Worm (Caenorhabditis elegans) whole organism, young adult: ENCODE measurements around the gene M02A10.1.

Experiments used
- B0336.3 ChIP-seq: fragments of 200-800 bp; sonication (Bioruptor generic); IDR thresholded peaks from 2 replicates; pipeline ENCODE4 v1.3.6; 2022; ENCODE audit warnings: missing genetic modification characterization, missing compliant biosample characterization
- C06A6.2 ChIP-seq: fragments of 200-800 bp; sonication (Bioruptor generic); conservative IDR thresholded peaks from 2 replicates; pipeline ENCODE4 v1.3.6; 2022; ENCODE audit warnings: missing genetic modification characterization, missing compliant biosample characterization
- C17E4.6 ChIP-seq: fragments of 200-800 bp; sonication (Bioruptor generic); IDR thresholded peaks from 2 replicates; pipeline ENCODE4 v1.3.6; 2022; ENCODE audit warnings: missing genetic modification reagents, missing genetic modification characterization, missing compliant biosample characterization
- D2030.7 ChIP-seq: fragments of 200-800 bp; sonication (Bioruptor generic); IDR thresholded peaks from 2 replicates; pipeline ENCODE4 v1.3.6; 2022; ENCODE audit warnings: missing genetic modification reagents, missing genetic modification characterization, missing compliant biosample characterization
- F22D6.2 ChIP-seq: sonication (generic microtip); optimal IDR thresholded peaks from 2 replicates; lab custom pipeline; 2016; ENCODE audit warnings: mild to moderate bottlenecking, missing genetic modification characterization, missing compliant biosample characterization
- F23B12.7 ChIP-seq: sonication (generic microtip); optimal IDR thresholded peaks from 2 replicates; lab custom pipeline; 2017; ENCODE audit warnings: missing genetic modification characterization, mild to moderate bottlenecking, missing compliant biosample characterization, antibody characterized with exemption, moderate library complexity; ENCODE audit not compliant: insufficient read depth
- F55B11.4 ChIP-seq: sonication (generic microtip); optimal IDR thresholded peaks from 2 replicates; lab custom pipeline; 2016; ENCODE audit warnings: missing compliant biosample characterization, missing genetic modification characterization, borderline replicate concordance; ENCODE audit not compliant: insufficient read depth
- F57A8.1 ChIP-seq: fragments of 200-800 bp; sonication (Bioruptor generic); optimal IDR thresholded peaks from 2 replicates; lab custom pipeline; 2018; ENCODE audit warnings: mild to moderate bottlenecking, missing genetic modification characterization, moderate library complexity, missing compliant biosample characterization
- F57C9.4 ChIP-seq: sonication (generic microtip); optimal IDR thresholded peaks from 2 replicates; lab custom pipeline; 2017; ENCODE audit warnings: mild to moderate bottlenecking, missing genetic modification characterization, missing compliant biosample characterization
- K11D2.4 ChIP-seq: fragments of 200-800 bp; sonication (Bioruptor generic); IDR thresholded peaks from 2 replicates; pipeline ENCODE4 v1.3.6; 2022; ENCODE audit warnings: missing genetic modification reagents, missing genetic modification characterization, missing compliant biosample characterization
- Y53F4B.3 ChIP-seq: fragments of 200-800 bp; sonication (Bioruptor generic); IDR thresholded peaks from 2 replicates; pipeline ENCODE4 v1.3.6; 2022; ENCODE audit warnings: missing genetic modification reagents, missing genetic modification characterization, missing compliant biosample characterization
- Y53G8AR.9 ChIP-seq: fragments of 200-800 bp; sonication (Bioruptor generic); conservative IDR thresholded peaks from 2 replicates; pipeline ENCODE4 v1.3.6; 2022; ENCODE audit warnings: missing genetic modification reagents, missing genetic modification characterization, missing compliant biosample characterization
- Y95B8A.8 ChIP-seq: fragments of 200-800 bp; sonication (Bioruptor generic); IDR thresholded peaks from 2 replicates; pipeline ENCODE4 v1.3.6; 2022; ENCODE audit warnings: missing genetic modification reagents, missing genetic modification characterization, missing compliant biosample characterization
- ama-1 ChIP-seq, 3 experiments: fragments of 150-350 bp in 1 of 3; sonication (generic microtip) in 2 of 3; optimal IDR thresholded peaks; 2 replicates each; lab custom pipeline; 2014 to 2018; ENCODE audit warnings: missing biosample characterization in 2 of 3, missing genetic modification characterization in 2 of 3, missing genetic modification reagents in 2 of 3
- attf-5 ChIP-seq: fragments of 200-800 bp; sonication (Bioruptor generic); optimal IDR thresholded peaks from 2 replicates; lab custom pipeline; 2018; ENCODE audit warnings: mild to moderate bottlenecking, missing genetic modification characterization, missing compliant biosample characterization
- cebp-1 ChIP-seq, 2 experiments: fragments of 200-800 bp in 1 of 2; sonication (Bioruptor generic) in 1 of 2; sonication (generic microtip) in 1 of 2; IDR thresholded peaks in 1 of 2; optimal IDR thresholded peaks in 1 of 2; 2 replicates each; pipeline versions ENCODE4 v1.3.6 to Lab custom; 2017 to 2022; ENCODE audit warnings: missing compliant biosample characterization in 2 of 2, missing genetic modification characterization in 2 of 2, mild to moderate bottlenecking in 1 of 2, missing genetic modification reagents in 1 of 2, moderate library complexity in 1 of 2
- ceh-100 ChIP-seq: fragments of 200-800 bp; sonication (Bioruptor generic); IDR thresholded peaks from 2 replicates; pipeline ENCODE4 v1.3.6; 2022; ENCODE audit warnings: missing genetic modification reagents, missing genetic modification characterization, missing compliant biosample characterization
- ceh-79 ChIP-seq: sonication (generic microtip); optimal IDR thresholded peaks from 2 replicates; lab custom pipeline; 2017; ENCODE audit warnings: mild to moderate bottlenecking, missing genetic modification characterization, missing compliant biosample characterization
- dox-1 ChIP-seq: fragments of 200-800 bp; sonication (Bioruptor generic); IDR thresholded peaks from 2 replicates; pipeline ENCODE4 v1.3.6; 2022; ENCODE audit warnings: missing genetic modification reagents, missing genetic modification characterization, missing compliant biosample characterization
- egl-44 ChIP-seq: fragments of 200-800 bp; sonication (Bioruptor generic); IDR thresholded peaks from 2 replicates; pipeline ENCODE4 v1.3.6; 2022; ENCODE audit warnings: missing genetic modification reagents, missing genetic modification characterization, missing compliant biosample characterization
- gei-17 ChIP-seq: fragments of 200-800 bp; sonication (Bioruptor generic); optimal IDR thresholded peaks from 2 replicates; lab custom pipeline; 2018; ENCODE audit warnings: mild to moderate bottlenecking, missing genetic modification characterization, missing compliant biosample characterization
- him-1 ChIP-seq: sonication (generic microtip); optimal IDR thresholded peaks from 2 replicates; lab custom pipeline; 2016; ENCODE audit warnings: missing genotype, missing genetic modification reagents, missing genetic modification characterization, missing compliant biosample characterization
- hlh-26 ChIP-seq: fragments of 200-800 bp; sonication (Bioruptor generic); conservative IDR thresholded peaks from 2 replicates; pipeline ENCODE4 v1.3.6; 2022; ENCODE audit warnings: missing genetic modification reagents, missing genetic modification characterization, missing compliant biosample characterization
- hmg-1.2 ChIP-seq: fragments of 200-800 bp; sonication (Bioruptor generic); IDR thresholded peaks from 2 replicates; pipeline ENCODE4 v1.3.6; 2022; ENCODE audit warnings: missing genetic modification reagents, missing genetic modification characterization, missing compliant biosample characterization
- hmg-20 ChIP-seq: fragments of 200-800 bp; sonication (Bioruptor generic); IDR thresholded peaks from 2 replicates; pipeline ENCODE4 v1.3.6; 2022; ENCODE audit warnings: missing genetic modification reagents, missing genetic modification characterization, missing compliant biosample characterization
- hrde-1 ChIP-seq: sonication (generic microtip); optimal IDR thresholded peaks from 2 replicates; lab custom pipeline; 2016; ENCODE audit warnings: missing genetic modification characterization, mild to moderate bottlenecking, missing compliant biosample characterization, moderate library complexity, missing genotype, missing genetic modification reagents, borderline replicate concordance
- let-526 ChIP-seq: fragments of 200-800 bp; sonication (Bioruptor generic); IDR thresholded peaks from 2 replicates; pipeline ENCODE4 v1.3.6; 2022; ENCODE audit warnings: missing genetic modification reagents, missing genetic modification characterization, missing compliant biosample characterization
- lin-40 ChIP-seq: sonication (generic microtip); optimal IDR thresholded peaks from 2 replicates; lab custom pipeline; 2016; ENCODE audit warnings: missing genetic modification characterization, mild to moderate bottlenecking, missing compliant biosample characterization, missing genotype, missing genetic modification reagents
- lir-1 ChIP-seq: fragments of 200-800 bp; sonication (Bioruptor generic); conservative IDR thresholded peaks from 2 replicates; pipeline ENCODE4 v1.3.6; 2022; ENCODE audit warnings: missing genetic modification reagents, missing genetic modification characterization, missing compliant biosample characterization
- lsy-27 ChIP-seq: sonication (generic microtip); optimal IDR thresholded peaks from 2 replicates; lab custom pipeline; 2017; ENCODE audit warnings: missing genetic modification characterization, mild to moderate bottlenecking, missing compliant biosample characterization, antibody characterized with exemption, missing genotype, borderline replicate concordance; ENCODE audit not compliant: insufficient read depth
- nfyb-1 ChIP-seq: fragments of 200-800 bp; sonication (Bioruptor generic); IDR thresholded peaks from 2 replicates; pipeline ENCODE4 v1.3.6; 2022; ENCODE audit warnings: missing genetic modification reagents, missing genetic modification characterization, missing compliant biosample characterization
- nhr-120 ChIP-seq: fragments of 200-800 bp; sonication (Bioruptor generic); IDR thresholded peaks from 2 replicates; pipeline ENCODE4 v1.3.6; 2022; ENCODE audit warnings: missing genetic modification characterization, missing compliant biosample characterization
- nhr-90 ChIP-seq: sonication (generic microtip); optimal IDR thresholded peaks from 2 replicates; lab custom pipeline; 2016; ENCODE audit warnings: missing genotype, mild to moderate bottlenecking, missing genetic modification characterization, missing compliant biosample characterization
- snpc-4 ChIP-seq, 5 experiments: fragments of 150-350 bp in 1 of 5; sonication (generic microtip) in 4 of 5; optimal IDR thresholded peaks; 2 replicates each; lab custom pipeline; 2014 to 2018; ENCODE audit warnings: missing genetic modification characterization in 5 of 5, missing biosample characterization in 3 of 5, antibody characterized with exemption in 2 of 5, mild to moderate bottlenecking in 2 of 5, missing compliant biosample characterization in 2 of 5, missing genotype in 2 of 5, moderate library complexity in 2 of 5, missing genetic modification reagents in 1 of 5
- sptf-2 ChIP-seq: fragments of 200-800 bp; sonication (Bioruptor generic); optimal IDR thresholded peaks from 2 replicates; lab custom pipeline; 2018; ENCODE audit warnings: mild to moderate bottlenecking, missing genetic modification characterization, missing compliant biosample characterization
- tbp1 ChIP-seq: fragments of 200-800 bp; sonication (Bioruptor generic); optimal IDR thresholded peaks from 2 replicates; lab custom pipeline; 2018; ENCODE audit warnings: mild to moderate bottlenecking, missing genetic modification characterization, missing compliant biosample characterization
- tlf-1 ChIP-seq: fragments of 200-800 bp; sonication (Bioruptor generic); optimal IDR thresholded peaks from 2 replicates; lab custom pipeline; 2018; ENCODE audit warnings: mild to moderate bottlenecking, missing genetic modification characterization, missing compliant biosample characterization
- zim-3 ChIP-seq: sonication (generic microtip); optimal IDR thresholded peaks from 2 replicates; lab custom pipeline; 2017; ENCODE audit warnings: mild to moderate bottlenecking, missing genetic modification characterization, moderate library complexity, missing compliant biosample characterization
- ztf-18 ChIP-seq: sonication (generic microtip); optimal IDR thresholded peaks from 2 replicates; lab custom pipeline; 2016; ENCODE audit warnings: missing genotype, mild to moderate bottlenecking, missing genetic modification characterization, missing compliant biosample characterization
- ztf-3 ChIP-seq: fragments of 200-800 bp; sonication (Bioruptor generic); optimal IDR thresholded peaks from 2 replicates; lab custom pipeline; 2018; ENCODE audit warnings: mild to moderate bottlenecking, missing genetic modification characterization, missing compliant biosample characterization

The M02A10.1 gene

DNA sequence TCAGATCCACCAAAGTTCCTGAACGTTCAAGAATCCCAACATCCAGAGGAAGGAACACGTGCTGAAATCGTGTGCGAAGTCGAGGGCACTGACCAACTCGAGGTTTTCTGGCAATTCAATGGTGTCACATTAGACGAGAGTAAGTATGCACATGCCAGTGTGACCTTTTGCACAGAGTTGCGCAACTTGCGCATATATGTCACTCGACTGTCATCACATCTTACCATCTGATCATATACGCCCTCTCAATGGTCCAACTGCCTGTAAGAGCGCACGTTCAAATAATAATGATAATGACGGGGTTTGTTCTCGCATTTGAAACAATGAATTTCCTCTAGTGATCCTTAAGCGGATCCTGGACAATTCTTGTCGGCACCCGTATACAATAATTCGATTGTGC, 10.3 kb upstream of the M02A10.1 start (continued):
- no peak for TF ChIP-seq Y53G8AR.9 (GFP tag; lab: Robert Waterston, UW)

DNA sequence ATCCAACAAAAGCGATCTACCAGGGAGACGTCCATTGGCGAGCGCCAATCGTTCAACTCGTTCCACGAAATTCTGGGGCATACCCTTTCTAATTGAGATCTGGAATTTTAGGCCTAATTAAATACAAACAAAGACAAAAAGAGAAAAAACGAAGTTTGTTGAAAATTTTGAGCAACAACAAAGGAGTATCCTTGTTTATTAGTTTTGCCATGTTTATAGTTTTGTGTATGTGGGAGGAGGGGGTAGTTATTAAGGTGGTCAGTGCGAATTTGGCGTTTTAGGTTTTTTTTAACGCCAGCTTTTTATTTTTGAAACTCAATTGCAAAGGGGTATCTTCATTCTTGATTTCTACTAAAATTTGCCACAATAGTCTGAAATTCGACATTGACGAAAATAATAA, 7.8 kb downstream of the M02A10.1 start, which contains the start of gene irk-2:
TSS of gene irk-2 (minus strand) at position 101 of the 400 bp plus-strand sequence.
- TF ChIP-seq lir-1 (no peak), nhr-90 (tag; lab: Kevin White, UChicago) (no peak), cebp-1 (GFP tag; IDR thresholded peaks at IDR 0.05; lab: Robert Waterston, UW) (no peak), cebp-1 (tag; optimal IDR thresholded peaks at IDR 0.05; lab: Kevin White, UChicago) (no peak), sptf-2 (GFP tag; lab: Kevin White, UChicago) (no peak), B0336.3 (GFP tag; lab: Robert Waterston, UW) (no peak), Y95B8A.8 (GFP tag; lab: Robert Waterston, UW) (no peak), K11D2.4 (GFP tag; lab: Robert Waterston, UW) (no peak), tbp1 (GFP tag; lab: Kevin White, UChicago) (no peak), ceh-79 (tag; lab: Kevin White, UChicago) (no peak), dox-1 (GFP tag; lab: Robert Waterston, UW) (no peak)
- TF ChIP-seq, all 124 proteins: peak for 0

DNA sequence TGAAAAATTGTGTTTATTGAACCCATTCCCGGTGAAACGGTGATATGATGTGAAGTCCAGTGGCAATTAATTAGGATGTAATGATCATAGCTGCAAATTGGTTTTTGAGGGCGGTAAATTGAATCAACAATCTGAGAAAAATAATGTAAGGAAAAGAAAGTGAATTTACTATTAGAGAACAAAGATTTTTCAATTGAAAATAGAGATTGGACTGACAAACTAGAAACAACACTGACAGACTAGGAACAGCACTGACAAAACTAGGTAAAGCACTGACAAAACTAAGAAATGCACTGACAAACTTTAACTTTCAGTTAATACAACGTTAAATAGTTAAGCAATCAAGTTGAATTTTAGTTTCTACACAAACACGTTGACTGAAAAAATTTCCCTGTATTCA, 19.3 kb downstream of the M02A10.1 start, which contains the start of gene sli-1:
TSS of gene sli-1 (minus strand) at position 101 of the 400 bp plus-strand sequence.
- TF ChIP-seq F55B11.4 (tag; lab: Kevin White, UChicago) = no peak
- TF ChIP-seq zim-3 (tag; lab: Kevin White, UChicago) = no peak
- no peak for TF ChIP-seq him-1 (tag; lab: Kevin White, UChicago)
- no peak for TF ChIP-seq C17E4.6 (GFP tag; lab: Robert Waterston, UW)
- TF ChIP-seq hrde-1 (tag; lab: Kevin White, UChicago) = no peak
- no peak for TF ChIP-seq nhr-120 (GFP tag; lab: Robert Waterston, UW)

DNA sequence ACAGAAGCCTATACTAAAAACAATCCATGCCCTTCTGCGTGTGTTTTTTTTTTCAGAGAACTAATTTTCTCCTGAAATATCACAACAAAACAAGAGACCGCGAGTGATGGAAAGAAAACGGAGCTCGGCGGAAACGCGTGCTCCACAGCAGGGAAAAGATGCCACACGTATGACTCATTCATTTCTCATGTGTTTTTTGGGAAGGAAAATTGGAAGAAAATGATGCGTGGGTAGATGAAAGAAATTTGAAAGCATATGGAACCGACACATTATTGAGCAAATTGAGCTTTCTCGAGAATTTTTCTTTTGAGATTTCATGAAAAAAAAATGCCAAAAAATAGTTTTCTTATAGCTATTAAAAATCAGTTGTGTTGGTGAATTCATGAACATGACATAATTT, 19.7 kb downstream of the M02A10.1 start:
- TF ChIP-seq C06A6.2 (GFP tag; lab: Robert Waterston, UW) (no peak), F22D6.2 (tag; lab: Kevin White, UChicago) (no peak), hlh-26 (GFP tag; lab: Robert Waterston, UW) (no peak), D2030.7 (GFP tag; lab: Robert Waterston, UW) (no peak), egl-44 (GFP tag; lab: Robert Waterston, UW) (no peak), hmg-1.2 (GFP tag; lab: Robert Waterston, UW) (no peak), tlf-1 (no peak), ztf-18 (tag; lab: Kevin White, UChicago) (no peak), F57A8.1 (GFP tag; lab: Kevin White, UChicago) (no peak), gei-17 (GFP tag; lab: Kevin White, UChicago) (no peak), Y53F4B.3 (GFP tag; lab: Robert Waterston, UW) (no peak), nhr-90 (tag; lab: Kevin White, UChicago) (no peak), snpc-4 (GFP tag; optimal IDR thresholded peaks at IDR 0.05; lab: Kevin White, UChicago) (no peak), snpc-4 (tag; optimal IDR thresholded peaks at IDR 0.05; lab: Kevin White, UChicago) (no peak), ama-1 (optimal IDR thresholded peaks at IDR 0.05; lab: Kevin White, UChicago) (no peak), ama-1 (GFP tag; optimal IDR thresholded peaks at IDR 0.05; lab: Kevin White, UChicago) (no peak)

DNA sequence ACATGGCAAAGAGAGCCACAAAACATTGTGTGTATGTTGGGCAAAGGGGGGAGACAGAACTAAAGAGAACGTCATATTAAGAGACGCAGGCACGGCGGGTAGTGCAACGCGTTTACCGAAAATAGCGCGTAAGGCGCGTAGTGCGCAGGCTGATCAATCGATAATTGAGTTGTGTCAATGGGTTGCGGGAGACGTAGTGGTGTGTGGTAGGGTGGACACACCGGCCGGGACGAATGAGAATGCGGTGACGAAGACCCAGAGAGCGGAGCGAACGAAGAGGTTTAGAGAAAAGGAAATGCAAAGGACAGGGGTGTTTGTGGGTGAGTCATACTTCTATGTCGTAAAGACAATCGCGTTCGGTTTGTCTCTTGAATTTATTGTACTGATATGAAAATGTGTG, 21.1 kb downstream of the M02A10.1 start:
- TF ChIP-seq F23B12.7 (tag; lab: Kevin White, UChicago) = no peak
- no peak for TF ChIP-seq zim-3 (tag; lab: Kevin White, UChicago)
- no peak for TF ChIP-seq tlf-1
- no peak for TF ChIP-seq let-526 (GFP tag; lab: Robert Waterston, UW)
- TF ChIP-seq lin-40 (tag; lab: Kevin White, UChicago) = peak; percentile 64
- 0 out of 2 replicates have a peak, but pooled peaks have one; percentile 13 for TF ChIP-seq hmg-20 (GFP tag; lab: Robert Waterston, UW)
- TF ChIP-seq ceh-100 (GFP tag; lab: Robert Waterston, UW) = no peak
- TF ChIP-seq lsy-27 (tag; lab: Kevin White, UChicago) = no peak
- peak; percentile 52 for TF ChIP-seq attf-5 (GFP tag; lab: Kevin White, UChicago)
- no peak for TF ChIP-seq F57C9.4 (tag; lab: Kevin White, UChicago)
- peak; percentile 77 for TF ChIP-seq nfyb-1 (GFP tag; lab: Robert Waterston, UW)
- TF ChIP-seq ztf-3 (GFP tag; lab: Kevin White, UChicago) = no peak
